Worm (Caenorhabditis elegans): ENCODE measurements around the gene C49F8.15.

The C49F8.15 gene

DNA sequence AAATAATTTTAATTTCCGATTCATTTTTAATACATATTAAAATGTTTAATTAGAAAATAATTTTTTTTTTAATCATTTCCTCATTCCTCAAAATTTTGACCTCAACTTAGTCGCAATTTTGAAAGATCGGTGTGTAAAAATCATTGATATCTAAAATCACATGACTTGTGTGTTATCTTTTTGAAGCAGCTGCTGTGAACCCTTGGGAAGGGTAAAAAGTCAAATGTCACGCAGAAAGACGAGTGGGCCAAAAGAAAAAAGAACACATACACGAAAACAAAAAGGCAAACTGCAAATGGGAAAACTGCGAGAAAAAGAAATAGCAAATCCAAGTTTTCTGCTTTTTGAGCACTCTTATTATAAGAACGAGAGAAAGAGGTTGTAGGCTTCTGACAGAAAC, 20.9 kb upstream of the C49F8.15 start:
- TF ChIP-seq ceh-48 (tag; optimal IDR thresholded peaks at IDR 0.05) (no peak), pat-9 (tag; optimal IDR thresholded peaks at IDR 0.05) (no peak), pha-2 (tag; optimal IDR thresholded peaks at IDR 0.05) (no peak), fax-1 (tag; optimal IDR thresholded peaks at IDR 0.05) (no peak), fkh-6 (tag; optimal IDR thresholded peaks at IDR 0.05) (no peak), ama-1 (optimal IDR thresholded peaks at IDR 0.05) (no peak), sdc-2 (tag; optimal IDR thresholded peaks at IDR 0.05) (no peak), hlh-6 (tag; optimal IDR thresholded peaks at IDR 0.05) (no peak), pqm-1 (tag; optimal IDR thresholded peaks at IDR 0.05) (no peak), K02D7.2 (tag; optimal IDR thresholded peaks at IDR 0.05) (no peak)

DNA sequence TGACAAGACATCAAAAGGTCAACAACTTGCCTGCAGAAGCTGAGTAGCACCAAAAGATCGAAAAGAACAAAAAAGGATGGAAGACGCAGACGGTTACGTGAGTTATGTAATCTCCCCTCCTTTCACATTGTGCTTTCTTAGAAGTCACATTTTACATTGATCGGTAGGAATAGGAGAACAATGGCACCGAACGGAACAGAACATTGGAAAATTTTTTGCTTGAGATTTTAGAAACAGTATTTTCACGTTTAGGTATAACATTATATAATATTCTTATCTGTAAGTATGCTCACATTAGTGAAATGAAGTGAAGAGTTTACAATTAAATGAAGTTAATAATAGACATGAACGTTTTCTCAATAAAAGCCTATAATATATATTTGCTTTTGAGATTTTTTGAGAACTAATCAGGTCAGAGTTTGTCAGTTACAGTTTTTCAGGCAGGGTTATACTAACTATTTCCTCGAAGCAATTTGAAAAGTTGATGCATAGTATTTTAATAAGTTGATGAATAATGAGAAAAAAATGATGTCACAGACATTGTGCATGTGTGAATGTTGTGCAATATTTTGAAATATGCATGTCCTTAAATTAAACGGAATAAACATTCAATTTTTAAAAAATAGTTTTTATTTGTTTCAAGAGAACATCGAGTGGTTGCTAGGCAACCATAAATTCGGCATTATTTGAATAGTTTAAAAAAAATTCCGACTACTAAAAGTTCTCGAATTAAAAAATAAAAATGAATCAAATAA, 18.8 kb upstream of the C49F8.15 start:
- TF ChIP-seq eyg-1 (tag; optimal IDR thresholded peaks at IDR 0.05) (no peak), fkh-6 (tag; optimal IDR thresholded peaks at IDR 0.05) (no peak), ceh-9 (tag; optimal IDR thresholded peaks at IDR 0.05) (no peak), hlh-15 (tag; optimal IDR thresholded peaks at IDR 0.05) (no peak), sox-2 (GFP tag; IDR thresholded peaks at IDR 0.05) (no peak), fkh-10 (GFP tag; optimal IDR thresholded peaks at IDR 0.05) (no peak), ceh-19 (GFP tag; optimal IDR thresholded peaks at IDR 0.05) (no peak), C38D4.7 (GFP tag; optimal IDR thresholded peaks at IDR 0.05) (no peak), pha-4 (tag; optimal IDR thresholded peaks at IDR 0.05) (no peak), ceh-22 (tag; optimal IDR thresholded peaks at IDR 0.05) (no peak), hlh-13 (GFP tag; optimal IDR thresholded peaks at IDR 0.05) (no peak), F13H6.1 (tag; optimal IDR thresholded peaks at IDR 0.05) (no peak), ceh-45 (GFP tag; IDR thresholded peaks at IDR 0.05) (no peak), unc-86 (tag; optimal IDR thresholded peaks at IDR 0.05) (no peak), ztf-16 (tag; optimal IDR thresholded peaks at IDR 0.05) (no peak), elt-4 (tag; optimal IDR thresholded peaks at IDR 0.05) (no peak), dmd-4 (tag; optimal IDR thresholded peaks at IDR 0.05; ENCODE audit: borderline replicate concordance) (no peak), ceh-34 (tag; optimal IDR thresholded peaks at IDR 0.05) (no peak), unc-3 (GFP tag; conservative IDR thresholded peaks at IDR 0.05) (no peak), unc-3 (tag; optimal IDR thresholded peaks at IDR 0.05) (no peak)

DNA sequence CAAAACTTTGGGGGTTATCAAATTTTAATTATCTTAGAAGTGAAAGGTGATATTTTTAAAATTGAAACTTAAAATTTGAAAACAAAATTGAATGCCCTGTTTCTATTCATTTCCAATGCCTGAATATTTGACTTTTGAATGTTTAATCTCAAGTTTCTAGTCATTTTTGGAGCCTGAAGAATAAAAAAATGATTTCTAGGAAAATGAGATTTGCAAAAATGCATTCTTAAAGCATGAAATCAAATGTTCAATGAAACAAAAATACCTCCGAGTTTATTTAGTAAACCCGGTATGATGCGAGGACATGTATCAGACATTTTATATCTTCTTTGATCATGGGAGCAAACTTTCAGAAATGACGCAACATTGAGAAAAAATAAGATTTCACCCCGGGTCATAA, 16.7 kb upstream of the C49F8.15 start:
- TF ChIP-seq K02D7.2 (tag; optimal IDR thresholded peaks at IDR 0.05) (no peak), sox-4 (tag; optimal IDR thresholded peaks at IDR 0.05) (no peak), hlh-15 (tag; optimal IDR thresholded peaks at IDR 0.05) (no peak), ztf-16 (tag; optimal IDR thresholded peaks at IDR 0.05) (no peak)

DNA sequence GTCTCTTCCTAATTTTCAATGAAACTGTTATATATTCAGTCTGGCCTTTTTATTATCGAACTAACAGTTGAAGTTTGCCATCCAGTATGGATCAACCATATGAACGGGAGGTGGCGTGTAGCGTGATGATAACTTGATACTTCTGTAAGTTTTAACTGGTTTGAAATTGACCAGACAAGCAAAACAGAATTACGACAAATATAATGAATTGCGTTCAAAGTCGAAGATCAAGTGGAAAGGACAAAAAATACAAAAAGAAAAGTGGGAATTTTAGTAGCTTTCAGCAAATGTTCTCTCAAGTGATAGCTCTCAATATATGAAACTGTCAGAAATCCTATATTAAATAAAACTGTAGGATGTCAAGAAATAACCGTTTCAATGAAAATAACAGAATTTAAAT, 14.5 kb upstream of the C49F8.15 start, which contains the start of the genes C49F8.14 and gem-1:
C49F8.14 (minus strand) TSS at position 99 of the 400 bp plus-strand sequence.
gem-1 (minus strand) TSS at position 142 of the 400 bp plus-strand sequence.
- TF ChIP-seq Y22D7AL.16 (tag; optimal IDR thresholded peaks at IDR 0.05), result no peak
- no peak for TF ChIP-seq unc-86 (tag; optimal IDR thresholded peaks at IDR 0.05)
- TF ChIP-seq ceh-31 (tag; optimal IDR thresholded peaks at IDR 0.05), result no peak
- no peak for TF ChIP-seq unc-3 (GFP tag; conservative IDR thresholded peaks at IDR 0.05)
- TF ChIP-seq unc-3 (tag; optimal IDR thresholded peaks at IDR 0.05), result no peak
- TF ChIP-seq ceh-6 (GFP tag; optimal IDR thresholded peaks at IDR 0.05), result no peak

DNA sequence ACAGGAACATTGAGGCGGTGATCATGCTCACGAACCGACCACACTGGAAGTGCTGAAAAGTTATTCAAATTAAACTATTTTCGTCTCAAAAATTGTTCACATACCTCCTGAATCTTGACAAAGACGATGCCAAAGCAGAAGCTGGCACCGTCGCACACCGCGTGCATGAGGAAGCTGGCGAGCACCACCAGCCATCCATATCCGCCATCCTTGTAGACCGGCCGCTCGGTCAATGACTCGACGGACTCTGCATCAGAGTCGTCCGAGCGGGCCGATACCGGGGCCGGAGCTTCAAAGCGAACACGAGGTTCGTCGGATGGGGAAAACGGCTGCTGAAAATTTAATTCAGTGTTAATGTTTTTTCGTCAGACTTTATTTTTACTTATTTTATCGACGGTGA, 13.8 kb upstream of the C49F8.15 start:
- no peak for TF ChIP-seq T23F11.4 (GFP tag; optimal IDR thresholded peaks at IDR 0.05)
- TF ChIP-seq ama-1 (optimal IDR thresholded peaks at IDR 0.05), result no peak
- TF ChIP-seq fkh-10 (GFP tag; optimal IDR thresholded peaks at IDR 0.05), result no peak
- no peak for TF ChIP-seq ceh-30 (tag; optimal IDR thresholded peaks at IDR 0.05)
- TF ChIP-seq ceh-22 (tag; optimal IDR thresholded peaks at IDR 0.05), result no peak
- no peak for TF ChIP-seq pat-9 (tag; optimal IDR thresholded peaks at IDR 0.05)
- TF ChIP-seq unc-42 (tag; optimal IDR thresholded peaks at IDR 0.05), result no peak
- TF ChIP-seq Y22D7AL.16 (tag; optimal IDR thresholded peaks at IDR 0.05), result no peak
- no peak for TF ChIP-seq nhr-232 (tag; optimal IDR thresholded peaks at IDR 0.05)
- no peak for TF ChIP-seq dmd-4 (tag; optimal IDR thresholded peaks at IDR 0.05; ENCODE audit: borderline replicate concordance)
- TF ChIP-seq lim-6 (tag; optimal IDR thresholded peaks at IDR 0.05), result no peak
- TF ChIP-seq madf-2 (tag; optimal IDR thresholded peaks at IDR 0.05), result no peak
- no peak for TF ChIP-seq mec-3 (tag; optimal IDR thresholded peaks at IDR 0.05; ENCODE audit: borderline replicate concordance)
- no peak for TF ChIP-seq che-1 (tag; optimal IDR thresholded peaks at IDR 0.05)
- TF ChIP-seq tbx-2 (tag; optimal IDR thresholded peaks at IDR 0.05), result no peak
- TF ChIP-seq pha-2 (tag; optimal IDR thresholded peaks at IDR 0.05), result no peak
- no peak for TF ChIP-seq pag-3 (tag; optimal IDR thresholded peaks at IDR 0.05; ENCODE audit: borderline replicate concordance)
- TF ChIP-seq K02D7.2 (tag; optimal IDR thresholded peaks at IDR 0.05), result no peak
